Worm (Caenorhabditis elegans) whole organism, midembryonic: Measurements from ENCODE around the gene bbs-8.

Source experiments
- T22C8.4 ChIP-seq: fragments of 200-800 bp; sonication (Bioruptor generic); IDR thresholded peaks from 2 replicates; pipeline ENCODE4 v1.3.6; 2022; ENCODE audit warnings: missing genetic modification characterization, missing compliant biosample characterization
- cog-1 ChIP-seq: sonication (generic microtip); optimal IDR thresholded peaks from 2 replicates; lab custom pipeline; 2016; ENCODE audit warnings: missing genetic modification characterization, missing compliant biosample characterization
- flt-1 ChIP-seq: fragments of 200-800 bp; sonication (Bioruptor generic); IDR thresholded peaks from 2 replicates; pipeline ENCODE4 v1.3.6; 2022; ENCODE audit warnings: missing genetic modification characterization, missing compliant biosample characterization
- klf-2 ChIP-seq: fragments of 200-800 bp; sonication (Bioruptor generic); conservative IDR thresholded peaks from 2 replicates; pipeline ENCODE4 v1.3.6; 2022; ENCODE audit warnings: missing genetic modification reagents, missing genetic modification characterization, missing compliant biosample characterization
- med-1 ChIP-seq: sonication (generic microtip); optimal IDR thresholded peaks from 2 replicates; lab custom pipeline; 2017; ENCODE audit warnings: missing genetic modification characterization, mild to moderate bottlenecking, missing compliant biosample characterization, antibody characterized with exemption, missing genetic modification reagents; ENCODE audit not compliant: insufficient read depth
- ref-1 ChIP-seq: fragments of 200-800 bp; sonication (Bioruptor generic); conservative IDR thresholded peaks from 2 replicates; pipeline ENCODE4 v1.3.6; 2022; ENCODE audit warnings: missing genetic modification reagents, missing genetic modification characterization, missing compliant biosample characterization
- ztf-23 ChIP-seq: fragments of 200-800 bp; sonication (Bioruptor generic); IDR thresholded peaks from 2 replicates; pipeline ENCODE4 v1.3.6; 2022; ENCODE audit warnings: missing genetic modification reagents, missing genetic modification characterization, missing compliant biosample characterization
- ztf-29 ChIP-seq: fragments of 200-800 bp; sonication (Bioruptor generic); IDR thresholded peaks from 2 replicates; pipeline ENCODE4 v1.3.6; 2022; ENCODE audit warnings: missing genetic modification reagents, missing genetic modification characterization, missing compliant biosample characterization

DNA sequence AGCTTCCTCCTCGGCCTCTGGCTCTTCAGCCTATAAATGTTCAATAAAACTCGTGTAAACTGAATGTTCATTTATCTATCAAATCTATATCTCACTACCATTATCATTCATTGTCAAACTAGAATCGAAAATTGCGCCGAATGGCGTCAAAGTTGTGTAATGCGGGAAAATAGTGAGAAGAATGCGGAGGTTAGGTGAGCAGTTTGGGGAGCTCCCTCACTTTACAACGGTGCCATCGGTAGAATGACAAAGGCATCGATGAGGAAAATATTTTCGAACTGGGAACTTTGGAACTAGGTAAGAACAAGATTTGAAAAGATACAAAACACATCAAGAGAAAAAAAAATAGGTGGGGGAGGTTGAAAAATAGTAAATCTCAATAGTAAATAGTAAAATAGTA lies 2.7 kb upstream of the bbs-8 start:
- TF ChIP-seq T22C8.4 (GFP tag; lab: Robert Waterston, UW) (no peak), cog-1 (tag; lab: Kevin White, UChicago) (no peak), ref-1 (no peak), klf-2 (GFP tag; lab: Robert Waterston, UW) (no peak), flt-1 (GFP tag; lab: Robert Waterston, UW) (no peak), ztf-23 (no peak), med-1 (GFP tag; lab: Kevin White, UChicago) (no peak), ztf-29 (GFP tag; lab: Robert Waterston, UW) (no peak)
